ENCODE assay signal across 7 fruit fly cellular contexts in the genomic region with DNA sequence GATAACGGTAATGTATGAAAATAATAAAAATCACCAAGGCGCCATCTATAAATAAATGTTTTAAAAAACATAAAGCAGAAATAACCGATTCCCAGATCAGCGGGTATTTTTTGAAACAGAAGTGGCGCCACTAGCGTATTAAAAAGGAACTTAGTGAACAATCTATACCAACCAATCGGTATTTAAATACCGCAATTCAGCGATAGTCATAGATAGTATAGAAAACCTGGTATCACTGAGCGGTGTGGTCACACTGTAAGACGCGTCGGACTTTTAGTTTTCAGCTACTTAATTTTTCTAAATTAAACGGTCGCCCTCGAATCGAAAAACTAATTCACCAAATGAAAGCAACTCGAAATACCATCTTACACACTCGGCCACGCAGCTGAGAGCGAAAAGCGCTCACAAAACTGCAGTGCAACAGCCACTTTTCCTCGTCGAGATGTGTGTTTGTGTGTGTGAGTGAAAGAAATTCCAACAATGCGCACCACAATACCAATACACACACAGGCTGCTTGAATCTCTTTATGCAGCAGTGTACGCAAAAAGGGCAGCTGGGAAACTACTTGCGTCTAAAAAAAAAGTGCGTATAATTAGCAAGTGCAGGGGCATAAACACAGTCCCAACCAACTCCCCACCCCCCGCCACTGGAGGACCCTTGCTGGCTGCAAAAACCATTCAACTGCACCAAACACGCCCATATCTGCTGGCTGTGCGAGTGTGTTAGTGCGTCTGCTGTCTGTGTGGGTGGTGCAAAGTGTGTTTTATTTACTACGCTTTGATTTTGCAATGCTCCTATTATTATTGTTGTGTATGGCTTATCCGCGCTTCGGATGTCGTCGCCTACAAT.
TF ChIP-seq lines count a peak whose summit lies in the region.

A gene (plus strand): TSS at position 232 of the 850 bp plus-strand sequence.

- peak; percentile 93 to 96 for TF ChIP-seq CTCF in S2 (optimal IDR thresholded peaks at IDR 0.05; lab: Kevin White, UChicago)
- peak; percentile 98 for TF ChIP-seq CTCF in whole organism, embryonic (GFP tag; optimal IDR thresholded peaks at IDR 0.05; lab: Kevin White, UChicago)

TF ChIP-seq in whole organism, 6 proteins besides CTCF, POLR2A, EP300 and RAD21:
- TF ChIP-seq CG8478 (optimal IDR thresholded peaks at IDR 0.05; lab: Kevin White, UChicago), result peak; percentile 90
- no peak for TF ChIP-seq EcR (GFP tag; optimal IDR thresholded peaks at IDR 0.05; lab: Kevin White, UChicago)
- no peak for TF ChIP-seq pan (optimal IDR thresholded peaks at IDR 0.05; lab: Kevin White, UChicago)
- no peak for TF ChIP-seq Dll (optimal IDR thresholded peaks at IDR 0.05; lab: Kevin White, UChicago)
- no peak for TF ChIP-seq psq (optimal IDR thresholded peaks at IDR 0.05; lab: Kevin White, UChicago)
- TF ChIP-seq usp (GFP tag; optimal IDR thresholded peaks at IDR 0.05; lab: Kevin White, UChicago), result no peak

TF ChIP-seq in whole organism, adult, 20 proteins besides CTCF, POLR2A, EP300 and RAD21:
- TF ChIP-seq CG14711 (tag; optimal IDR thresholded peaks at IDR 0.05; lab: Kevin White, UChicago) (peak; percentile 28), CG1620 (GFP tag; optimal IDR thresholded peaks at IDR 0.05; lab: Kevin White, UChicago) (peak; percentile 54), Crg-1 (GFP tag; optimal IDR thresholded peaks at IDR 0.05; lab: Kevin White, UChicago) (no peak), CG7101 (tag; optimal IDR thresholded peaks at IDR 0.05; lab: Kevin White, UChicago) (peak; percentile 34), ovo (GFP tag; optimal IDR thresholded peaks at IDR 0.05; lab: Kevin White, UChicago) (no peak)
TF ChIP-seq in whole organism, adult: peak in this region for 3.

TF ChIP-seq in whole organism, embryonic, 481 proteins besides CTCF, POLR2A, EP300 and RAD21 (continues in another document):
- no peak for TF ChIP-seq TFAM (GFP tag; optimal IDR thresholded peaks at IDR 0.05; lab: Kevin White, UChicago)
- no peak for TF ChIP-seq Awh (GFP tag; IDR thresholded peaks at IDR 0.05; lab: Robert Waterston, UW)
- TF ChIP-seq toy (GFP tag; IDR thresholded peaks at IDR 0.05; lab: Robert Waterston, UW), result no peak
- no peak for TF ChIP-seq crp (GFP tag; optimal IDR thresholded peaks at IDR 0.05; lab: Kevin White, UChicago)
- no peak for TF ChIP-seq tna (GFP tag; IDR thresholded peaks at IDR 0.05; lab: Robert Waterston, UW; ENCODE audit: partially characterized antibody)
- TF ChIP-seq CG1529 (GFP tag; optimal IDR thresholded peaks at IDR 0.05; lab: Kevin White, UChicago), result no peak
- peak; percentile 59 for TF ChIP-seq Ptx1 (GFP tag; IDR thresholded peaks at IDR 0.05; lab: Robert Waterston, UW)
- peak; percentile 42 for TF ChIP-seq H2.0 (GFP tag; IDR thresholded peaks at IDR 0.05; lab: Robert Waterston, UW)
- no peak; the same call in 2 of the 3 replicates for TF ChIP-seq CG34224 (GFP tag; IDR thresholded peaks at IDR 0.05; lab: Robert Waterston, UW; ENCODE audit: partially characterized antibody)
- no peak for TF ChIP-seq ttk (GFP tag; IDR thresholded peaks at IDR 0.05; lab: Robert Waterston, UW)
- no peak for TF ChIP-seq ara (GFP tag; IDR thresholded peaks at IDR 0.05; lab: Robert Waterston, UW)
- TF ChIP-seq dmrt99B (tag; optimal IDR thresholded peaks at IDR 0.05; lab: Kevin White, UChicago), result no peak
- TF ChIP-seq gcm (GFP tag; optimal IDR thresholded peaks at IDR 0.05; lab: Kevin White, UChicago), result peak; percentile 1
- peak; percentile 47 for TF ChIP-seq Dek (tag; optimal IDR thresholded peaks at IDR 0.05; lab: Kevin White, UChicago)
- peak; percentile 52 for TF ChIP-seq PHDP (tag; optimal IDR thresholded peaks at IDR 0.05; lab: Kevin White, UChicago)
- peak; percentile 53 for TF ChIP-seq ewg (GFP tag; optimal IDR thresholded peaks at IDR 0.05; lab: Kevin White, UChicago)
- no peak for TF ChIP-seq CkIIα-i1 (GFP tag; IDR thresholded peaks at IDR 0.05; lab: Robert Waterston, UW)

TF ChIP-seq in whole organism, prepupa, 60 proteins besides CTCF, POLR2A, EP300 and RAD21 (continues in another document):
- peak; percentile 45 for TF ChIP-seq cyc (GFP tag; optimal IDR thresholded peaks at IDR 0.05; lab: Kevin White, UChicago)
- no peak for TF ChIP-seq esn (GFP tag; optimal IDR thresholded peaks at IDR 0.05; lab: Kevin White, UChicago)
- no peak for TF ChIP-seq Ets96B (tag; optimal IDR thresholded peaks at IDR 0.05; lab: Kevin White, UChicago)
- no peak for TF ChIP-seq dsx (GFP tag; optimal IDR thresholded peaks at IDR 0.05; lab: Kevin White, UChicago; ENCODE audit: poor library complexity, severe bottlenecking)
- TF ChIP-seq Sox14 (GFP tag; optimal IDR thresholded peaks at IDR 0.05; lab: Kevin White, UChicago), result peak; percentile 27
- no peak for TF ChIP-seq CG1621 (tag; optimal IDR thresholded peaks at IDR 0.05; lab: Kevin White, UChicago)
- no peak for TF ChIP-seq fd85E (GFP tag; optimal IDR thresholded peaks at IDR 0.05; lab: Kevin White, UChicago)
- no peak for TF ChIP-seq eg (GFP tag; IDR thresholded peaks at IDR 0.05; lab: Robert Waterston, UW)
- no peak for TF ChIP-seq CG8119 (GFP tag; IDR thresholded peaks at IDR 0.05; lab: Robert Waterston, UW)
- no peak for TF ChIP-seq Ets21C (GFP tag; optimal IDR thresholded peaks at IDR 0.05; lab: Kevin White, UChicago)
- no peak for TF ChIP-seq CG10669 (GFP tag; optimal IDR thresholded peaks at IDR 0.05; lab: Kevin White, UChicago)
- TF ChIP-seq CG16779 (tag; optimal IDR thresholded peaks at IDR 0.05; lab: Kevin White, UChicago), result no peak
- peak; percentile 5 for TF ChIP-seq acj6 (GFP tag; optimal IDR thresholded peaks at IDR 0.05; lab: Kevin White, UChicago)
- TF ChIP-seq CG8319 (GFP tag; optimal IDR thresholded peaks at IDR 0.05; lab: Kevin White, UChicago), result no peak
- no peak for TF ChIP-seq CG11294 (GFP tag; IDR thresholded peaks at IDR 0.05; lab: Robert Waterston, UW)
- peak; percentile 30 for TF ChIP-seq Eip75B (GFP tag; optimal IDR thresholded peaks at IDR 0.05; lab: Kevin White, UChicago)
- TF ChIP-seq CG15336 (GFP tag; IDR thresholded peaks at IDR 0.05; lab: Robert Waterston, UW), result no peak
- peak; percentile 55 for TF ChIP-seq Eip78C (GFP tag; lab: Kevin White, UChicago)
- TF ChIP-seq CG6792 (GFP tag; optimal IDR thresholded peaks at IDR 0.05; lab: Kevin White, UChicago), result no peak

TF ChIP-seq in whole organism, pupa, 21 proteins besides CTCF, POLR2A, EP300 and RAD21:
- TF ChIP-seq Pif1B (GFP tag; optimal IDR thresholded peaks at IDR 0.05; lab: Kevin White, UChicago) (no peak), CG8301 (tag; optimal IDR thresholded peaks at IDR 0.05; lab: Kevin White, UChicago) (no peak), CG34367 (tag; optimal IDR thresholded peaks at IDR 0.05; lab: Kevin White, UChicago) (no peak), CG15710 (tag; optimal IDR thresholded peaks at IDR 0.05; lab: Kevin White, UChicago) (no peak), CG4496 (GFP tag; IDR thresholded peaks at IDR 0.05; lab: Robert Waterston, UW) (peak; percentile 31; the same call in 1 of the 3 replicates), Ets98B (GFP tag; IDR thresholded peaks at IDR 0.05; lab: Robert Waterston, UW) (no peak)

TF ChIP-seq in whole organism, wandering third instar larva, 38 proteins besides CTCF, POLR2A, EP300 and RAD21:
- TF ChIP-seq Abd-B (GFP tag; optimal IDR thresholded peaks at IDR 0.05; lab: Kevin White, UChicago), result peak; percentile 80
- no peak for TF ChIP-seq Rel (GFP tag; optimal IDR thresholded peaks at IDR 0.05; lab: Kevin White, UChicago)
- no peak for TF ChIP-seq Rel (tag; optimal IDR thresholded peaks at IDR 0.05; lab: Kevin White, UChicago)
- TF ChIP-seq lola (GFP tag; optimal IDR thresholded peaks at IDR 0.05; lab: Kevin White, UChicago), result peak; percentile 63
- TF ChIP-seq dl (GFP tag; optimal IDR thresholded peaks at IDR 0.05; lab: Kevin White, UChicago; ENCODE audit: insufficient read depth in 1 of 2, partially characterized antibody in 2 of 2), result no peak
- TF ChIP-seq tai (GFP tag; optimal IDR thresholded peaks at IDR 0.05; lab: Kevin White, UChicago), result no peak
- TF ChIP-seq Hnf4 (GFP tag; optimal IDR thresholded peaks at IDR 0.05; lab: Kevin White, UChicago), result peak; percentile 30
- no peak for TF ChIP-seq woc (GFP tag; optimal IDR thresholded peaks at IDR 0.05; lab: Kevin White, UChicago)
- peak; percentile 44 for TF ChIP-seq Hr83 (GFP tag; optimal IDR thresholded peaks at IDR 0.05; lab: Kevin White, UChicago; ENCODE audit: poor library complexity, severe bottlenecking)
- TF ChIP-seq dmrt93B (GFP tag; optimal IDR thresholded peaks at IDR 0.05; lab: Kevin White, UChicago), result no peak
- peak in 1 of 2 experiments; percentile 41 for TF ChIP-seq foxo (GFP tag; optimal IDR thresholded peaks at IDR 0.05; lab: Kevin White, UChicago)
- peak; percentile 22 for TF ChIP-seq rgr (GFP tag; optimal IDR thresholded peaks at IDR 0.05; lab: Kevin White, UChicago)
- TF ChIP-seq Sp1 (GFP tag; optimal IDR thresholded peaks at IDR 0.05; lab: Kevin White, UChicago), result no peak
- TF ChIP-seq br (GFP tag; optimal IDR thresholded peaks at IDR 0.05; lab: Kevin White, UChicago), result no peak
- TF ChIP-seq fru (GFP tag; optimal IDR thresholded peaks at IDR 0.05; lab: Kevin White, UChicago), result peak; percentile 28
- TF ChIP-seq psq (GFP tag; optimal IDR thresholded peaks at IDR 0.05; lab: Kevin White, UChicago), result no peak
- TF ChIP-seq CrebA (GFP tag; optimal IDR thresholded peaks at IDR 0.05; lab: Kevin White, UChicago; ENCODE audit: borderline replicate concordance), result peak; percentile 6
- TF ChIP-seq Mio (GFP tag; optimal IDR thresholded peaks at IDR 0.05; lab: Kevin White, UChicago), result no peak
- peak; percentile 62 for TF ChIP-seq Myc (optimal IDR thresholded peaks at IDR 0.05; lab: Kevin White, UChicago)
- peak; percentile 85 for TF ChIP-seq N (GFP tag; optimal IDR thresholded peaks at IDR 0.05; lab: Kevin White, UChicago)
- peak; percentile 20 for TF ChIP-seq HLH106 (tag; optimal IDR thresholded peaks at IDR 0.05; lab: Kevin White, UChicago)
- TF ChIP-seq sage (GFP tag; optimal IDR thresholded peaks at IDR 0.05; lab: Kevin White, UChicago), result no peak
- no peak for TF ChIP-seq CG32264 (GFP tag; optimal IDR thresholded peaks at IDR 0.05; lab: Kevin White, UChicago)
- no peak for TF ChIP-seq CG9705 (GFP tag; optimal IDR thresholded peaks at IDR 0.05; lab: Kevin White, UChicago)
- peak; percentile 80 for TF ChIP-seq Hr78 (GFP tag; optimal IDR thresholded peaks at IDR 0.05; lab: Kevin White, UChicago)
- TF ChIP-seq GATAd (GFP tag; optimal IDR thresholded peaks at IDR 0.05; lab: Kevin White, UChicago), result no peak
- peak; percentile 11 for TF ChIP-seq h (GFP tag; optimal IDR thresholded peaks at IDR 0.05; lab: Kevin White, UChicago)
- TF ChIP-seq ey (GFP tag; optimal IDR thresholded peaks at IDR 0.05; lab: Kevin White, UChicago), result no peak
- TF ChIP-seq sv (GFP tag; optimal IDR thresholded peaks at IDR 0.05; lab: Kevin White, UChicago), result peak; percentile 37
- TF ChIP-seq brk (GFP tag; optimal IDR thresholded peaks at IDR 0.05; lab: Kevin White, UChicago), result peak; percentile 7
